Worm (Caenorhabditis elegans) whole organism, mixed stage, embryonic: ENCODE measurements around the gene unc-68.

Source experiments
- M03D4.4 ChIP-seq: sonication (generic microtip); optimal IDR thresholded peaks from 2 replicates; lab custom pipeline; 2017; ENCODE audit warnings: mild to moderate bottlenecking, missing genetic modification characterization, missing compliant biosample characterization
- bed-3 ChIP-seq: fragments of 200-800 bp; sonication (Bioruptor generic); optimal IDR thresholded peaks from 3 replicates; lab custom pipeline; 2018; ENCODE audit warnings: mild to moderate bottlenecking, missing genetic modification characterization, moderate library complexity, missing compliant biosample characterization
- blmp-1 ChIP-seq: fragments of 150-350 bp; optimal IDR thresholded peaks from 2 replicates; lab custom pipeline; 2014; ENCODE audit warnings: missing biosample characterization, missing genetic modification characterization
- ceh-39 ChIP-seq: fragments of 150-350 bp; optimal IDR thresholded peaks from 2 replicates; lab custom pipeline; 2014; ENCODE audit warnings: missing biosample characterization, missing genetic modification characterization
- ceh-43 ChIP-seq: fragments of 200-800 bp; sonication (Bioruptor generic); optimal IDR thresholded peaks from 2 replicates; lab custom pipeline; 2018; ENCODE audit warnings: mild to moderate bottlenecking, missing genetic modification characterization, moderate library complexity, missing compliant biosample characterization
- ces-1 ChIP-seq: fragments of 150-350 bp; optimal IDR thresholded peaks from 2 replicates; lab custom pipeline; 2014; ENCODE audit warnings: missing biosample characterization, missing genetic modification reagents, missing genetic modification characterization
- drap-1 ChIP-seq: fragments of 200-800 bp; sonication (Bioruptor generic); optimal IDR thresholded peaks from 3 replicates; lab custom pipeline; 2018; ENCODE audit warnings: mild to moderate bottlenecking, missing genetic modification characterization, missing compliant biosample characterization
- elt-1 ChIP-seq: sonication (generic microtip); optimal IDR thresholded peaks from 2 replicates; lab custom pipeline; 2017; ENCODE audit warnings: missing genetic modification characterization, mild to moderate bottlenecking, missing compliant biosample characterization, antibody characterized with exemption, moderate library complexity, borderline replicate concordance; ENCODE audit not compliant: insufficient read depth
- elt-3 ChIP-seq: fragments of 150-350 bp; optimal IDR thresholded peaks from 2 replicates; lab custom pipeline; 2014; ENCODE audit warnings: missing biosample characterization, missing genetic modification characterization
- flh-1 ChIP-seq: fragments of 200-800 bp; sonication (Bioruptor generic); optimal IDR thresholded peaks from 2 replicates; lab custom pipeline; 2018; ENCODE audit warnings: mild to moderate bottlenecking, missing genetic modification characterization, moderate library complexity, missing compliant biosample characterization
- ham-2 ChIP-seq: fragments of 200-800 bp; sonication (Bioruptor generic); optimal IDR thresholded peaks from 2 replicates; lab custom pipeline; 2018; ENCODE audit warnings: mild to moderate bottlenecking, missing genetic modification characterization, missing compliant biosample characterization
- hlh-1 ChIP-seq: fragments of 150-350 bp; optimal IDR thresholded peaks from 2 replicates; lab custom pipeline; 2014; ENCODE audit warnings: missing biosample characterization, missing genetic modification reagents, missing genetic modification characterization
- lsy-2 ChIP-seq: fragments of 150-350 bp; optimal IDR thresholded peaks from 2 replicates; lab custom pipeline; 2014; ENCODE audit warnings: missing biosample characterization, missing genetic modification characterization
- mab-5 ChIP-seq: fragments of 150-350 bp; optimal IDR thresholded peaks from 2 replicates; lab custom pipeline; 2014; ENCODE audit warnings: missing biosample characterization, missing genetic modification characterization
- mep-1 ChIP-seq: fragments of 150-350 bp; optimal IDR thresholded peaks from 2 replicates; lab custom pipeline; 2017; ENCODE audit warnings: missing biosample characterization, missing genetic modification reagents, missing genetic modification characterization, inconsistent platforms
- mls-2 ChIP-seq: sonication (generic microtip); optimal IDR thresholded peaks from 2 replicates; lab custom pipeline; 2016; ENCODE audit warnings: mild to moderate bottlenecking, missing genetic modification characterization, moderate library complexity, missing compliant biosample characterization
- nhr-2 ChIP-seq: fragments of 150-350 bp; optimal IDR thresholded peaks from 2 replicates; lab custom pipeline; 2014; ENCODE audit warnings: missing biosample characterization, missing genetic modification characterization
- nhr-237 ChIP-seq: fragments of 150-350 bp; optimal IDR thresholded peaks from 2 replicates; lab custom pipeline; 2014; ENCODE audit warnings: missing biosample characterization, missing genetic modification characterization
- nhr-28 ChIP-seq: fragments of 150-350 bp; optimal IDR thresholded peaks from 2 replicates; lab custom pipeline; 2014; ENCODE audit warnings: missing biosample characterization, missing genetic modification characterization
- nhr-76 ChIP-seq: sonication (generic microtip); optimal IDR thresholded peaks from 2 replicates; lab custom pipeline; 2017; ENCODE audit warnings: missing biosample characterization, missing genetic modification characterization
- pha-4 ChIP-seq: fragments of 150-350 bp; optimal IDR thresholded peaks from 2 replicates; lab custom pipeline; 2018; ENCODE audit warnings: missing biosample characterization, missing genetic modification reagents, missing genetic modification characterization
- sem-2 ChIP-seq: fragments of 200-800 bp; sonication (Bioruptor generic); optimal IDR thresholded peaks from 2 replicates; lab custom pipeline; 2018; ENCODE audit warnings: mild to moderate bottlenecking, missing genetic modification characterization, missing compliant biosample characterization
- tbx-8 ChIP-seq: fragments of 200-800 bp; sonication (Bioruptor generic); optimal IDR thresholded peaks from 2 replicates; lab custom pipeline; 2018; ENCODE audit warnings: mild to moderate bottlenecking, missing genetic modification characterization, moderate library complexity, missing compliant biosample characterization
- unc-120 ChIP-seq: sonication (generic microtip); optimal IDR thresholded peaks from 2 replicates; lab custom pipeline; 2017; ENCODE audit warnings: missing genetic modification characterization, missing compliant biosample characterization; ENCODE audit not compliant: poor library complexity, severe bottlenecking
- unc-62 ChIP-seq: fragments of 150-350 bp; optimal IDR thresholded peaks from 2 replicates; lab custom pipeline; 2014; ENCODE audit warnings: missing biosample characterization, missing genetic modification reagents, missing genetic modification characterization
- zip-8 ChIP-seq: fragments of 150-350 bp; optimal IDR thresholded peaks from 2 replicates; lab custom pipeline; 2014; ENCODE audit warnings: missing biosample characterization, missing genetic modification characterization
- ztf-11 ChIP-seq: fragments of 150-350 bp; optimal IDR thresholded peaks from 2 replicates; lab custom pipeline; 2014; ENCODE audit warnings: missing biosample characterization, missing genetic modification characterization

Gene unc-68

DNA sequence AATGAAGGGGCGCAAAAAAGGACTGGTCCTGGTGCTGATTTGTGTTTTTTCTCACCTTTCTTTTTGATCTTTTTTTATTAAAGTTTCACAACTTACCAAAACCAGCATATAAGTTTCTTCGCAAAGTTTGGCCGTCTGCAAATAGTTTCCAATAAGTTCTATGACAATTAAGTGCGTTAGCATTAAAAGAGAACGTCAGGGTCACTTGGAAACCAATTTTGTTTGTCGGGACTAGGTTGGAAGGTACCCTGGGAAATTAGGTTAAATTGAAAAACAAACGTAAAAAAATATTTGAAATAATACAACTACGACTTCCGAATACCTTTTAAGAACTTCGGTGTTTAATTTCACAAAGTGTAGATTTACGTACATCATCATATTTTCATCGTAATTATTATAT lies 50.3 kb downstream of the unc-68 start:
- TF ChIP-seq nhr-237 (tag; lab: Kevin White, UChicago) = no peak
- no peak for TF ChIP-seq ceh-39 (tag; lab: Kevin White, UChicago)
- no peak for TF ChIP-seq tbx-8 (GFP tag; lab: Kevin White, UChicago)
- TF ChIP-seq sem-2 (GFP tag; lab: Kevin White, UChicago) = no peak
- no peak for TF ChIP-seq unc-120 (tag; lab: Kevin White, UChicago)
- TF ChIP-seq ces-1 (GFP tag; lab: Kevin White, UChicago) = no peak
- TF ChIP-seq drap-1 = no peak

DNA sequence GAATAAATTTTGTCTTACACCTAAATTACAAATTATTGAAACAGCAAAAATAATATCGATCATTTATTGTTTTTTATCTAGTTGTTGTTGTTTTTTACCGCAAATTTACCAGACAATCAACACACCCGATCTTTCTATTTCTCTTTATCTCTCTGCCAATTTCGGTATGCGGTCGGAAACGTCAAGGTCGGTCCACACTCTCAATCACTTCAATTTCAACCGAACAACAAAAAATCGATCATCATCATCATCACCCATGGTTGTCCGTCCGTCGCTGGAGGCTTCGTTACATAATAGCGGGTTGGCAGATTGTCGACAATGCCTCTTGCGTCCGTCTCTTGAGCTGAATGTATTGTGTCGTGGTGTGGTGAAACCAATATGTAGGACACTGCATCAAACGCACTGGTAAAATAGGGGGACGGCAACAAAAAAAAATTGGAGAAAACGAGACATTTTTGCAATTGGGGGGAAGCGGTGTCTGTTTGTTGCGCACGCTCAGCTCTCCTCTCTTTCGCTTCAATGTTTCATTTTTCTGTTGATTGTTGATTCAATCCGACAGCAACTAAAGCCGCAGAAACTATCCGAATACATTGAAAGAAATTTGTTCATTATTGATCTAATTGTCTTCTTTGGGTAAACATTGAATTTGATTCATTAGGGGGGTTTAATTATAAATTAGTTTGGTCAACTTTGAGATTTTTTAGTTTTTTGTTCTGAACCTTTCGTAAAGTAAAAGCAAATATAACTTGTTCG lies 51.9 kb downstream of the unc-68 start:
- TF ChIP-seq nhr-2 (tag; lab: Kevin White, UChicago) (no peak), elt-1 (tag; lab: Kevin White, UChicago) (peak; percentile 75), bed-3 (GFP tag; lab: Kevin White, UChicago) (no peak), ham-2 (peak; percentile 59), ces-1 (GFP tag; lab: Kevin White, UChicago) (peak; percentile 16), pha-4 (tag; lab: Kevin White, UChicago) (peak; percentile 0), unc-62 (no peak), sem-2 (GFP tag; lab: Kevin White, UChicago) (no peak)
- TF ChIP-seq, all 35 proteins: peak for 4

- no peak for TF ChIP-seq drap-1
- no peak for TF ChIP-seq hlh-1 (tag; lab: Kevin White, UChicago)
- TF ChIP-seq bed-3 (GFP tag; lab: Kevin White, UChicago) = no peak
- no peak for TF ChIP-seq zip-8
- TF ChIP-seq nhr-28 (tag; lab: Kevin White, UChicago) = no peak
- TF ChIP-seq blmp-1 (tag; lab: Kevin White, UChicago) = no peak
- TF ChIP-seq flh-1 = no peak
- no peak for TF ChIP-seq nhr-76 (tag; lab: Kevin White, UChicago)
- no peak for TF ChIP-seq mep-1
- no peak for TF ChIP-seq tbx-8 (GFP tag; lab: Kevin White, UChicago)
- no peak for TF ChIP-seq sem-2 (GFP tag; lab: Kevin White, UChicago)
- TF ChIP-seq mls-2 (tag; lab: Kevin White, UChicago) = no peak
- no peak for TF ChIP-seq elt-3 (tag; lab: Kevin White, UChicago)
Observed at ce11 chrV:6875795-6876194, 53.0 kb downstream of the unc-68 start.

DNA sequence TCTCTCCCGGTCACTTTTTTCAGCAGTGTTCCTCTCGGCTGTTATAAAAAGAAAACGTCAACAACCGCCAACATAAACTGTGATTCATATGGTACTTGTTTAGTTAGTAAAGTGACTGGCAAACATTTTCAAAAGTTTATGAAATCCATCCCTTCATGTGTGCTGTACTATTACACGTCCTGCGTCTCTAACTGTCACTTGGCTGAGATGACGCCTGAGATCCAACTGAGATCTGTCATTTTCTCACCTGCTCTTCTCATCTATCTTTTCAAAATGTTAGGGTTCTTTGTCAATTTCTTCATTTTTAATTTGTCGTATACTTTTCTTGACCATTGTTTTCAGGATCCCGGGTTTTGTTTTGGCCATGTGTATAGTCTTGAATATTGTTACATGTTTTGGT lies 54.1 kb downstream of the unc-68 start:
- no peak for TF ChIP-seq lsy-2
- peak; percentile 65 for TF ChIP-seq hlh-1 (tag; lab: Kevin White, UChicago)
- no peak for TF ChIP-seq blmp-1 (tag; lab: Kevin White, UChicago)
- no peak for TF ChIP-seq M03D4.4
- TF ChIP-seq mep-1 = no peak
- TF ChIP-seq unc-62 = peak; percentile 69
- TF ChIP-seq sem-2 (GFP tag; lab: Kevin White, UChicago) = no peak
- TF ChIP-seq nhr-76 (tag; lab: Kevin White, UChicago) = no peak
- no peak for TF ChIP-seq ces-1 (GFP tag; lab: Kevin White, UChicago)
- TF ChIP-seq, all 35 proteins: peak for 2

ce11 chrV:6870004-6870403 lies 58.8 kb downstream of the unc-68 start, which contains the start of gene frpr-18:
frpr-18 (plus strand) TSS chrV:6870304.
- TF ChIP-seq blmp-1 (tag; lab: Kevin White, UChicago) (no peak), bed-3 (GFP tag; lab: Kevin White, UChicago) (no peak), flh-1 (no peak), drap-1 (no peak), elt-1 (tag; lab: Kevin White, UChicago) (no peak), ceh-43 (GFP tag; lab: Kevin White, UChicago) (no peak), tbx-8 (GFP tag; lab: Kevin White, UChicago) (no peak), unc-120 (tag; lab: Kevin White, UChicago) (no peak), ztf-11 (tag; lab: Kevin White, UChicago) (no peak), nhr-76 (tag; lab: Kevin White, UChicago) (no peak), nhr-28 (tag; lab: Kevin White, UChicago) (no peak), ceh-39 (tag; lab: Kevin White, UChicago) (no peak), hlh-1 (tag; lab: Kevin White, UChicago) (no peak), mab-5 (tag; lab: Kevin White, UChicago) (no peak), ham-2 (no peak), unc-62 (no peak), nhr-237 (tag; lab: Kevin White, UChicago) (no peak), mls-2 (tag; lab: Kevin White, UChicago) (no peak)
